Worm (Caenorhabditis elegans): ENCODE data around the gene Y56A3A.31.

ce11 chrIII:11946062-11946749 lies 28.1 kb upstream of the Y56A3A.31 start:
- TF ChIP-seq snpc-3.4 (tag; optimal IDR thresholded peaks at IDR 0.05) (peak; percentile 58), ama-1 (optimal IDR thresholded peaks at IDR 0.05) (no peak), ama-1 (GFP tag; optimal IDR thresholded peaks at IDR 0.05) (no peak), pha-4 (tag; optimal IDR thresholded peaks at IDR 0.05) (no peak)
